Fruit fly (Drosophila melanogaster): Measurements from ENCODE around the gene CalpC.

CalpC gene

dm6 chrX:16278783-16279182 is 46.8 kb upstream of the CalpC start (continued):
- TF ChIP-seq CG11398 (GFP tag; optimal IDR thresholded peaks at IDR 0.05), result peak; percentile 18
- TF ChIP-seq row (GFP tag; IDR thresholded peaks at IDR 0.05), result peak; percentile 87
- no peak for TF ChIP-seq Dp (GFP tag; optimal IDR thresholded peaks at IDR 0.05)
- TF ChIP-seq ato (GFP tag; IDR thresholded peaks at IDR 0.05; ENCODE audit: partially characterized antibody), result no peak
- TF ChIP-seq sens-2 (GFP tag; IDR thresholded peaks at IDR 0.05), result peak; percentile 85
- peak; percentile 79 for TF ChIP-seq CG8765 (GFP tag; IDR thresholded peaks at IDR 0.05)
- TF ChIP-seq CG31224 (GFP tag; IDR thresholded peaks at IDR 0.05), result peak; percentile 60; the same call in 1 of the 2 replicates
- TF ChIP-seq unc-4 (GFP tag; IDR thresholded peaks at IDR 0.05; ENCODE audit: partially characterized antibody), result no peak
- TF ChIP-seq Dad (GFP tag; optimal IDR thresholded peaks at IDR 0.05), result peak; percentile 5
- peak; percentile 92 for TF ChIP-seq CG17829 (tag; optimal IDR thresholded peaks at IDR 0.05)
- TF ChIP-seq CkIIα-i1 (GFP tag; IDR thresholded peaks at IDR 0.05), result no peak
- peak; percentile 71 for TF ChIP-seq Oaz (GFP tag; IDR thresholded peaks at IDR 0.05)
- peak; percentile 87 for TF ChIP-seq caup (GFP tag; optimal IDR thresholded peaks at IDR 0.05; ENCODE audit: severe bottlenecking)
- peak; percentile 56 for TF ChIP-seq pnt (GFP tag; optimal IDR thresholded peaks at IDR 0.05)
- peak; percentile 75 for TF ChIP-seq CG3407 (GFP tag; optimal IDR thresholded peaks at IDR 0.05)
- TF ChIP-seq CG10543 (GFP tag; optimal IDR thresholded peaks at IDR 0.05), result peak; percentile 87
- TF ChIP-seq sc (optimal IDR thresholded peaks at IDR 0.05), result no peak
- peak; percentile 68 for TF ChIP-seq sc (GFP tag; optimal IDR thresholded peaks at IDR 0.05)
- no peak for TF ChIP-seq amos (GFP tag; IDR thresholded peaks at IDR 0.05; ENCODE audit: partially characterized antibody)
- TF ChIP-seq CG7745 (tag; optimal IDR thresholded peaks at IDR 0.05), result peak; percentile 12
- peak; percentile 81 for TF ChIP-seq CG17328 (GFP tag; IDR thresholded peaks at IDR 0.05)
- peak; percentile 93 for TF ChIP-seq chm (GFP tag; IDR thresholded peaks at IDR 0.05)
- TF ChIP-seq CG12744 (GFP tag; optimal IDR thresholded peaks at IDR 0.05), result peak; percentile 15
- peak; percentile 86 for TF ChIP-seq CG17568 (GFP tag; optimal IDR thresholded peaks at IDR 0.05)
- TF ChIP-seq CoRest (tag; optimal IDR thresholded peaks at IDR 0.05), result peak; percentile 80
- peak; percentile 81 for TF ChIP-seq CG32532 (GFP tag; IDR thresholded peaks at IDR 0.05)
- TF ChIP-seq ro (GFP tag; IDR thresholded peaks at IDR 0.05), result peak; percentile 35; the same call in 1 of the 2 replicates
- TF ChIP-seq pho (GFP tag; optimal IDR thresholded peaks at IDR 0.05), result no peak
- peak; percentile 11 for TF ChIP-seq CG8944 (GFP tag; optimal IDR thresholded peaks at IDR 0.05)
- peak; percentile 51 for TF ChIP-seq CG1647 (GFP tag; optimal IDR thresholded peaks at IDR 0.05)
- TF ChIP-seq Ada2b (GFP tag; IDR thresholded peaks at IDR 0.05), result peak; percentile 86
- peak; percentile 85 for TF ChIP-seq HLH3B (GFP tag; IDR thresholded peaks at IDR 0.05)
- peak; percentile 68; the same call in 2 of the 3 replicates for TF ChIP-seq CG14050 (GFP tag; IDR thresholded peaks at IDR 0.05)
- no peak for TF ChIP-seq CG4854 (GFP tag; optimal IDR thresholded peaks at IDR 0.05)
- peak; percentile 76 for TF ChIP-seq wdn (GFP tag; IDR thresholded peaks at IDR 0.05)
- no peak for TF ChIP-seq CHES-1-like (GFP tag; optimal IDR thresholded peaks at IDR 0.05)
- no peak for TF ChIP-seq knrl (GFP tag; IDR thresholded peaks at IDR 0.05; ENCODE audit: partially characterized antibody)
- TF ChIP-seq CG18476 (GFP tag; optimal IDR thresholded peaks at IDR 0.05), result peak; percentile 34

dm6 chrX:16279340-16279941 is 46.1 kb upstream of the CalpC start:
- TF ChIP-seq Nf-YB (GFP tag; optimal IDR thresholded peaks at IDR 0.05) (peak; percentile 5), CG13624 (GFP tag; optimal IDR thresholded peaks at IDR 0.05) (peak; percentile 82), lmd (GFP tag; IDR thresholded peaks at IDR 0.05) (peak; percentile 94), HmgZ (tag; optimal IDR thresholded peaks at IDR 0.05) (peak; percentile 27), peb (GFP tag; IDR thresholded peaks at IDR 0.05) (peak; percentile 88), scrt (GFP tag; optimal IDR thresholded peaks at IDR 0.05) (peak; percentile 60), CG10462 (GFP tag; optimal IDR thresholded peaks at IDR 0.05) (peak; percentile 68), sd (tag; optimal IDR thresholded peaks at IDR 0.05) (peak; percentile 66), jing (GFP tag; optimal IDR thresholded peaks at IDR 0.05) (peak; percentile 70), Hr78 (GFP tag; optimal IDR thresholded peaks at IDR 0.05) (peak in 1 of 2 experiments; percentile 45), Ada2b (GFP tag; IDR thresholded peaks at IDR 0.05) (peak; percentile 85), CG13424 (tag; optimal IDR thresholded peaks at IDR 0.05) (peak; percentile 75), Hand (GFP tag; optimal IDR thresholded peaks at IDR 0.05) (no peak), ewg (GFP tag; optimal IDR thresholded peaks at IDR 0.05) (peak; percentile 66), CG13775 (GFP tag; optimal IDR thresholded peaks at IDR 0.05) (peak; percentile 39)
